Worm (Caenorhabditis elegans): ENCODE results near the gene F17C8.9.
"Not testable (repeated sequence)": the region's sequence is repeated elsewhere in the genome, so short reads cannot be mapped to it uniquely, and the experiment has no call there.

F17C8.9 gene

ce11 chrIII:4720620-4721227, 13.4 kb upstream of the F17C8.9 start, which contains the start of gene emb-5:
TSS of gene emb-5 (minus strand) at chrIII:4720670.
- TF ChIP-seq unc-62 (GFP tag; optimal IDR thresholded peaks at IDR 0.05): no peak

ce11 chrIII:4721750-4722149, 12.4 kb upstream of the F17C8.9 start, which contains the start of gene acy-1:
TSS of gene acy-1 (plus strand) at chrIII:4722095.
- TF ChIP-seq unc-62 (GFP tag; optimal IDR thresholded peaks at IDR 0.05): no peak

ce11 chrIII:4723922-4724321, 10.2 kb upstream of the F17C8.9 start:
- no peak for TF ChIP-seq unc-62 (GFP tag; optimal IDR thresholded peaks at IDR 0.05)

- TF ChIP-seq unc-62 (GFP tag; optimal IDR thresholded peaks at IDR 0.05): no peak
Observed at ce11 chrIII:4731295-4731988, 2.7 kb upstream of the F17C8.9 start, which contains the start of gene F17C8.3. TSS of gene F17C8.3 (plus strand) at chrIII:4731938.

ce11 chrIII:4735443-4735842, 1.3 kb downstream of the F17C8.9 start, which contains the start of gene F17C8.7:
TSS of gene F17C8.7 (plus strand) at chrIII:4735743.
- TF ChIP-seq unc-62 (GFP tag; optimal IDR thresholded peaks at IDR 0.05): no peak

ce11 chrIII:4739975-4740374, 5.8 kb downstream of the F17C8.9 start, which contains the start of gene ras-2:
TSS of gene ras-2 (minus strand) at chrIII:4740075.
- TF ChIP-seq unc-62 (GFP tag; optimal IDR thresholded peaks at IDR 0.05): no peak

- no peak for TF ChIP-seq unc-62 (GFP tag; optimal IDR thresholded peaks at IDR 0.05)
Observed at ce11 chrIII:4740820-4741219, 6.7 kb downstream of the F17C8.9 start.

- TF ChIP-seq unc-62 (GFP tag; optimal IDR thresholded peaks at IDR 0.05): not testable (repeated sequence)
Observed at ce11 chrIII:4742620-4743019, 8.5 kb downstream of the F17C8.9 start, which contains the start of gene twk-6. TSS of gene twk-6 (plus strand) at chrIII:4742920.

- TF ChIP-seq unc-62 (GFP tag; optimal IDR thresholded peaks at IDR 0.05): no peak
Observed at ce11 chrIII:4745934-4746333, 11.8 kb downstream of the F17C8.9 start, which contains the start of gene F17C8.6. TSS of gene F17C8.6 (minus strand) at chrIII:4746034.

ce11 chrIII:4748109-4748508, 14.0 kb downstream of the F17C8.9 start, which contains the start of gene col-89:
TSS of gene col-89 (plus strand) at chrIII:4748127.
- TF ChIP-seq unc-62 (GFP tag; optimal IDR thresholded peaks at IDR 0.05): no peak

ce11 chrIII:4748666-4749065, 14.5 kb downstream of the F17C8.9 start:
- no peak for TF ChIP-seq unc-62 (GFP tag; optimal IDR thresholded peaks at IDR 0.05)

- no peak for TF ChIP-seq unc-62 (GFP tag; optimal IDR thresholded peaks at IDR 0.05)
Observed at ce11 chrIII:4754001-4754561, 19.9 kb downstream of the F17C8.9 start, which contains the start of the genes rps-0 and rbg-3. TSS of gene rps-0 (minus strand) at chrIII:4754051. TSS of gene rbg-3 (plus strand) at chrIII:4754424.

ce11 chrIII:4756983-4757382, 22.8 kb downstream of the F17C8.9 start, which contains the start of gene fbxl-2:
TSS of gene fbxl-2 (plus strand) at chrIII:4757260.
- no peak for TF ChIP-seq unc-62 (GFP tag; optimal IDR thresholded peaks at IDR 0.05)

ce11 chrIII:4762846-4763245, 28.7 kb downstream of the F17C8.9 start:
- no peak for TF ChIP-seq unc-62 (GFP tag; optimal IDR thresholded peaks at IDR 0.05)

- TF ChIP-seq unc-62 (GFP tag; optimal IDR thresholded peaks at IDR 0.05): no peak
Observed at ce11 chrIII:4763509-4763908, 29.4 kb downstream of the F17C8.9 start, which contains the start of gene B0393.4. TSS of gene B0393.4 (minus strand) at chrIII:4763609.

- TF ChIP-seq unc-62 (GFP tag; optimal IDR thresholded peaks at IDR 0.05): no peak
Observed at ce11 chrIII:4765474-4765873, 31.3 kb downstream of the F17C8.9 start, which contains the start of gene B0393.5. TSS of gene B0393.5 (plus strand) at chrIII:4765774.

Data from whole organism, dauer.